Fruit fly (Drosophila melanogaster): ENCODE data around the gene CG4393.

The CG4393 gene

dm6 chr3R:23355829-23356738 is 28.5 kb downstream of the CG4393 start, which contains the start of the genes ATPsynCF6 and Sec13 (continued):
- TF ChIP-seq CG3032 (tag; optimal IDR thresholded peaks at IDR 0.05) = peak; percentile 61
- TF ChIP-seq CG11294 (GFP tag; IDR thresholded peaks at IDR 0.05) = peak; percentile 24; the same call in 1 of the 2 replicates
- peak; percentile 27 for TF ChIP-seq CG34406 (GFP tag; optimal IDR thresholded peaks at IDR 0.05)
- peak; percentile 47 for TF ChIP-seq Lpt (GFP tag; optimal IDR thresholded peaks at IDR 0.05)
- TF ChIP-seq CG6276 (GFP tag; optimal IDR thresholded peaks at IDR 0.05) = no peak
- TF ChIP-seq Met (GFP tag; optimal IDR thresholded peaks at IDR 0.05) = peak; percentile 46
- peak; percentile 88 for TF ChIP-seq svp (GFP tag)
- TF ChIP-seq Eip78C (GFP tag) = peak; percentile 79
- TF ChIP-seq Eip75B (GFP tag; optimal IDR thresholded peaks at IDR 0.05) = peak; percentile 1
- TF ChIP-seq fkh (GFP tag; optimal IDR thresholded peaks at IDR 0.05) = peak; percentile 4
- TF ChIP-seq cyc (GFP tag; optimal IDR thresholded peaks at IDR 0.05) = peak; percentile 45
- no peak for TF ChIP-seq fd85E (GFP tag; optimal IDR thresholded peaks at IDR 0.05)
- peak; percentile 52 for TF ChIP-seq esn (GFP tag; optimal IDR thresholded peaks at IDR 0.05)
- TF ChIP-seq topi (GFP tag; optimal IDR thresholded peaks at IDR 0.05) = peak; percentile 53
- peak; percentile 3 for TF ChIP-seq Ets96B (tag; optimal IDR thresholded peaks at IDR 0.05)
- TF ChIP-seq acj6 (GFP tag; optimal IDR thresholded peaks at IDR 0.05) = peak; percentile 36
- TF ChIP-seq CG10669 (GFP tag; optimal IDR thresholded peaks at IDR 0.05) = peak; percentile 35

dm6 chr3R:23347432-23348305 is 36.9 kb downstream of the CG4393 start, which contains the start of gene PolE1:
TSS of gene PolE1 (plus strand) at chr3R:23348128.
- 0 out of 2 replicates have a peak, but pooled peaks have one; percentile 5 for TF ChIP-seq CG15336 (GFP tag; IDR thresholded peaks at IDR 0.05)
- TF ChIP-seq Eip78C (GFP tag) = peak; percentile 64
- TF ChIP-seq Sox14 (GFP tag; optimal IDR thresholded peaks at IDR 0.05) = peak; percentile 11
- TF ChIP-seq vri (GFP tag; optimal IDR thresholded peaks at IDR 0.05) = peak; percentile 6
- TF ChIP-seq CG3032 (tag; optimal IDR thresholded peaks at IDR 0.05) = peak; percentile 23
- TF ChIP-seq esn (GFP tag; optimal IDR thresholded peaks at IDR 0.05) = peak; percentile 29
- TF ChIP-seq pdm3 (GFP tag; optimal IDR thresholded peaks at IDR 0.05) = peak; percentile 9
- no peak for TF ChIP-seq CG8319 (GFP tag; optimal IDR thresholded peaks at IDR 0.05)
- peak; percentile 9 for TF ChIP-seq Smox (GFP tag; optimal IDR thresholded peaks at IDR 0.05)
- TF ChIP-seq CG31627 (GFP tag; optimal IDR thresholded peaks at IDR 0.05) = peak; percentile 9
- peak; percentile 85 for TF ChIP-seq fkh (GFP tag; optimal IDR thresholded peaks at IDR 0.05)
- TF ChIP-seq svp (GFP tag) = no peak
- TF ChIP-seq topi (GFP tag; optimal IDR thresholded peaks at IDR 0.05) = peak; percentile 26
- TF ChIP-seq CG3919 (GFP tag; optimal IDR thresholded peaks at IDR 0.05) = peak; percentile 35
- no peak for TF ChIP-seq salr (GFP tag; optimal IDR thresholded peaks at IDR 0.05)
- no peak for TF ChIP-seq achi (GFP tag; optimal IDR thresholded peaks at IDR 0.05)
- TF ChIP-seq CG4318 (GFP tag; optimal IDR thresholded peaks at IDR 0.05) = no peak

dm6 chr3R:23346893-23347396 is 37.6 kb downstream of the CG4393 start:
- peak; percentile 23 for TF ChIP-seq Blimp-1 (GFP tag; optimal IDR thresholded peaks at IDR 0.05)
- TF ChIP-seq CG7368 (GFP tag; optimal IDR thresholded peaks at IDR 0.05) = peak; percentile 5
- peak; percentile 40 for TF ChIP-seq Smox (GFP tag; optimal IDR thresholded peaks at IDR 0.05)
- TF ChIP-seq eg (GFP tag; IDR thresholded peaks at IDR 0.05) = peak; percentile 70
- peak in 1 of 2 experiments; percentile 23 for TF ChIP-seq ss (GFP tag; optimal IDR thresholded peaks at IDR 0.05)
- peak; percentile 23 for TF ChIP-seq CG11902 (GFP tag; optimal IDR thresholded peaks at IDR 0.05)
- TF ChIP-seq fd59A (GFP tag; optimal IDR thresholded peaks at IDR 0.05) = no peak
- peak; percentile 82 for TF ChIP-seq svp (GFP tag)
- TF ChIP-seq Ets21C (GFP tag; optimal IDR thresholded peaks at IDR 0.05) = no peak
- TF ChIP-seq Eip78C (GFP tag) = peak; percentile 85
- TF ChIP-seq fkh (GFP tag; optimal IDR thresholded peaks at IDR 0.05) = peak; percentile 20
- TF ChIP-seq vri (GFP tag; optimal IDR thresholded peaks at IDR 0.05) = peak; percentile 28
- peak; percentile 74 for TF ChIP-seq CG6276 (GFP tag; optimal IDR thresholded peaks at IDR 0.05)
- peak; percentile 44 for TF ChIP-seq Sox102F (GFP tag; optimal IDR thresholded peaks at IDR 0.05)
- TF ChIP-seq acj6 (GFP tag; optimal IDR thresholded peaks at IDR 0.05) = peak; percentile 64
- TF ChIP-seq CG11294 (GFP tag; IDR thresholded peaks at IDR 0.05) = no peak
- peak; percentile 49 for TF ChIP-seq CG15336 (GFP tag; IDR thresholded peaks at IDR 0.05)
- peak; percentile 40 for TF ChIP-seq net (GFP tag; optimal IDR thresholded peaks at IDR 0.05)
- TF ChIP-seq pdm3 (GFP tag; optimal IDR thresholded peaks at IDR 0.05) = peak; percentile 17
- TF ChIP-seq CG34406 (GFP tag; optimal IDR thresholded peaks at IDR 0.05) = peak; percentile 66
- TF ChIP-seq fd85E (GFP tag; optimal IDR thresholded peaks at IDR 0.05) = no peak
- peak; percentile 37 for TF ChIP-seq CG11762 (GFP tag; optimal IDR thresholded peaks at IDR 0.05; ENCODE audit: insufficient read depth)
- TF ChIP-seq lz (GFP tag; optimal IDR thresholded peaks at IDR 0.05) = peak; percentile 61
- peak; percentile 66 for TF ChIP-seq CG10631 (GFP tag; optimal IDR thresholded peaks at IDR 0.05)
- TF ChIP-seq Ets96B (tag; optimal IDR thresholded peaks at IDR 0.05) = peak; percentile 42
- peak; percentile 61 for TF ChIP-seq CG8632 (GFP tag; optimal IDR thresholded peaks at IDR 0.05)
- peak; percentile 31 for TF ChIP-seq Eip75B (GFP tag; optimal IDR thresholded peaks at IDR 0.05)

All from whole organism, prepupa.